Fruit fly (Drosophila melanogaster): ENCODE data around the gene Gr61a.

Gene Gr61a

dm6 chr3L:881496-882235 is 40.4 kb downstream of the Gr61a start, which contains the start of gene CG13907:
Gene CG13907, minus strand, starts transcription at chr3L:882013.
- TF ChIP-seq Dll (optimal IDR thresholded peaks at IDR 0.05) (peak; percentile 78), EcR (GFP tag; optimal IDR thresholded peaks at IDR 0.05) (no peak)

- TF ChIP-seq Dll (optimal IDR thresholded peaks at IDR 0.05) = no peak
Observed at dm6 chr3L:882236-882891, 41.1 kb downstream of the Gr61a start.

- TF ChIP-seq usp (GFP tag; optimal IDR thresholded peaks at IDR 0.05) (no peak), EcR (GFP tag; optimal IDR thresholded peaks at IDR 0.05) (no peak), Dll (optimal IDR thresholded peaks at IDR 0.05) (no peak), pan (optimal IDR thresholded peaks at IDR 0.05) (no peak)
Observed at dm6 chr3L:882892-883255, 41.6 kb downstream of the Gr61a start.

- TF ChIP-seq pan (optimal IDR thresholded peaks at IDR 0.05) = no peak
- no peak for TF ChIP-seq EcR (GFP tag; optimal IDR thresholded peaks at IDR 0.05)
- TF ChIP-seq CG8478 (optimal IDR thresholded peaks at IDR 0.05) = no peak
- TF ChIP-seq usp (GFP tag; optimal IDR thresholded peaks at IDR 0.05) = no peak
- no peak for TF ChIP-seq Dll (optimal IDR thresholded peaks at IDR 0.05)
- no peak for TF ChIP-seq psq (optimal IDR thresholded peaks at IDR 0.05)
Observed at dm6 chr3L:883786-884185, 42.5 kb downstream of the Gr61a start.

- TF ChIP-seq CG8478 (optimal IDR thresholded peaks at IDR 0.05) = no peak
- no peak for TF ChIP-seq usp (GFP tag; optimal IDR thresholded peaks at IDR 0.05)
- no peak for TF ChIP-seq psq (optimal IDR thresholded peaks at IDR 0.05)
- TF ChIP-seq pan (optimal IDR thresholded peaks at IDR 0.05) = no peak
- TF ChIP-seq Dll (optimal IDR thresholded peaks at IDR 0.05) = no peak
- TF ChIP-seq EcR (GFP tag; optimal IDR thresholded peaks at IDR 0.05) = no peak
Observed at dm6 chr3L:884239-884638, 43.0 kb downstream of the Gr61a start.

dm6 chr3L:885006-885405 is 43.8 kb downstream of the Gr61a start:
- TF ChIP-seq pan (optimal IDR thresholded peaks at IDR 0.05) (no peak), CG8478 (optimal IDR thresholded peaks at IDR 0.05) (no peak), usp (GFP tag; optimal IDR thresholded peaks at IDR 0.05) (no peak), psq (optimal IDR thresholded peaks at IDR 0.05) (no peak), EcR (GFP tag; optimal IDR thresholded peaks at IDR 0.05) (no peak), Dll (optimal IDR thresholded peaks at IDR 0.05) (no peak)

- TF ChIP-seq usp (GFP tag; optimal IDR thresholded peaks at IDR 0.05) (no peak), pan (optimal IDR thresholded peaks at IDR 0.05) (no peak), Dll (optimal IDR thresholded peaks at IDR 0.05) (no peak)
Observed at dm6 chr3L:885624-886257, 44.5 kb downstream of the Gr61a start.

dm6 chr3L:887423-888097 is 46.3 kb downstream of the Gr61a start:
- TF ChIP-seq EcR (GFP tag; optimal IDR thresholded peaks at IDR 0.05) (no peak), usp (GFP tag; optimal IDR thresholded peaks at IDR 0.05) (no peak), CG8478 (optimal IDR thresholded peaks at IDR 0.05) (no peak)

- no peak for TF ChIP-seq Dll (optimal IDR thresholded peaks at IDR 0.05)
- TF ChIP-seq pan (optimal IDR thresholded peaks at IDR 0.05) = no peak
- TF ChIP-seq usp (GFP tag; optimal IDR thresholded peaks at IDR 0.05) = no peak
- TF ChIP-seq CG8478 (optimal IDR thresholded peaks at IDR 0.05) = no peak
- TF ChIP-seq psq (optimal IDR thresholded peaks at IDR 0.05) = no peak
- TF ChIP-seq EcR (GFP tag; optimal IDR thresholded peaks at IDR 0.05) = no peak
Observed at dm6 chr3L:888372-888771, 47.1 kb downstream of the Gr61a start.

Data from whole organism.